Fruit fly (Drosophila melanogaster): Measurements from ENCODE around the gene CG7778.

Gene CG7778

DNA sequence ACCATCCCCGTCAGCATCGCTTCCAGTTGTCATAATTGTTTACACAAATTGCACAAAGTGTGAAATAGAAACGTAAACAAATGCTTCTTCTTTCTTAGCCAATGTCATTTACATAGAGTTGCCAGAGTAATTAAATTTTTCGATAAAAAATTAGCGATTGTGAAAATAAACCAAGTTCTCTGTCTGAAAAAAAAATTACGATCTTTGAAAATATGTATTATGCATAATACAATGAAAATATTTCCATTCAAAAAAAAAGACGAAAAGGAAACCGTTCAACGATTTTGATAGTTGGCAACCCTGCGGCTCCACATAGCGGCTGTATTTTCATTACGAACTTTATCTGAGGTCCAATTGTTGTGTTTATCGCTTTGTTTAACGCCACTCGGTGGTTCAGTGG, 35.3 kb upstream of the CG7778 start, which contains the start of the genes CG7810 and CG7806 (continued):
- TF ChIP-seq CG12219 (GFP tag; optimal IDR thresholded peaks at IDR 0.05) (peak; percentile 80), CG33557 (GFP tag; optimal IDR thresholded peaks at IDR 0.05) (peak; percentile 84), odd (GFP tag; optimal IDR thresholded peaks at IDR 0.05) (no peak), CG15073 (GFP tag; optimal IDR thresholded peaks at IDR 0.05) (no peak), CG15696 (tag; optimal IDR thresholded peaks at IDR 0.05) (peak; percentile 74), CG12071 (GFP tag; optimal IDR thresholded peaks at IDR 0.05) (no peak), onecut (GFP tag; IDR thresholded peaks at IDR 0.05) (peak; percentile 81), CG3726 (GFP tag; IDR thresholded peaks at IDR 0.05) (peak; percentile 70; the same call in 2 of the 3 replicates), Six4 (GFP tag; optimal IDR thresholded peaks at IDR 0.05) (peak; percentile 82), Fer2 (tag; optimal IDR thresholded peaks at IDR 0.05) (peak; percentile 72), CG10431 (GFP tag; optimal IDR thresholded peaks at IDR 0.05) (peak; percentile 84), gfzf (GFP tag; optimal IDR thresholded peaks at IDR 0.05) (peak; percentile 39), YL-1 (GFP tag; optimal IDR thresholded peaks at IDR 0.05) (peak; percentile 91), CG6813 (GFP tag; optimal IDR thresholded peaks at IDR 0.05) (peak; percentile 84), lmd (GFP tag; IDR thresholded peaks at IDR 0.05) (peak; percentile 90), row (GFP tag; IDR thresholded peaks at IDR 0.05) (peak; percentile 97), slp2 (GFP tag; optimal IDR thresholded peaks at IDR 0.05) (peak; percentile 89), emc (GFP tag; optimal IDR thresholded peaks at IDR 0.05) (peak; percentile 73), dmrt99B (tag; optimal IDR thresholded peaks at IDR 0.05) (no peak), TFAM (GFP tag; optimal IDR thresholded peaks at IDR 0.05) (peak; percentile 35), vnd (GFP tag; IDR thresholded peaks at IDR 0.05; ENCODE audit: partially characterized antibody) (0 out of 3 replicates have a peak, but pooled peaks have one; percentile 17), Kr (GFP tag; optimal IDR thresholded peaks at IDR 0.05) (no peak), Dek (tag; optimal IDR thresholded peaks at IDR 0.05) (peak; percentile 86), lola (GFP tag; optimal IDR thresholded peaks at IDR 0.05) (peak in 1 of 3 experiments; percentile 85), Hr3 (GFP tag; optimal IDR thresholded peaks at IDR 0.05) (peak; percentile 87), stc (GFP tag; IDR thresholded peaks at IDR 0.05) (peak; percentile 92), CG15479 (GFP tag; optimal IDR thresholded peaks at IDR 0.05) (peak; percentile 79), CG11093 (GFP tag; IDR thresholded peaks at IDR 0.05) (peak; percentile 67; the same call in 2 of the 3 replicates), CG14860 (GFP tag; IDR thresholded peaks at IDR 0.05; ENCODE audit: partially characterized antibody) (no peak), tup (GFP tag; optimal IDR thresholded peaks at IDR 0.05) (peak; percentile 42)

DNA sequence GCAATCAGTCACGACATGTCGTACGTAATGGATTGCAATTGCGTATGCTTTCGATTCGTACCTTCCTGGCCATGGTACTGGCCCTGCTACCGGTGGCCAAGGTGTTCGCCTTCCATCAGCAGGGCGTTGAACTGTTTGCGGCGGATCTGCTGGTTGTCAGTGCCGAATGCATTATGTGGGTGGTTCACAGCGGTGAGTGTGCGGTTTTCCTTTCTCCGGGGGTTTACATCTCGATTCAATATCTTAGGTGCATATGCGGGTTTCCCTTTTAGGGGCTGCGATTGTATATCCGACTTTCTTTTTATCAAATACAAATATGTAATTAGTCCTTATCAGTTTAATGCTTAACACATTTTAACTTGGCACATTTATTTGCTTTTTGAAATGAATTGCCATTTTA, 34.7 kb upstream of the CG7778 start:
- TF ChIP-seq lov (optimal IDR thresholded peaks at IDR 0.05) (no peak), lov (GFP tag; IDR thresholded peaks at IDR 0.05) (0 out of 3 replicates have a peak, but pooled peaks have one; percentile 21), CG7963 (GFP tag; IDR thresholded peaks at IDR 0.05; ENCODE audit: partially characterized antibody) (0 out of 3 replicates have a peak, but pooled peaks have one; percentile 17), CG6272 (GFP tag; IDR thresholded peaks at IDR 0.05) (0 out of 2 replicates have a peak, but pooled peaks have one; percentile 7), gcm (GFP tag; optimal IDR thresholded peaks at IDR 0.05) (peak; percentile 79), D19B (GFP tag; optimal IDR thresholded peaks at IDR 0.05) (no peak)

DNA sequence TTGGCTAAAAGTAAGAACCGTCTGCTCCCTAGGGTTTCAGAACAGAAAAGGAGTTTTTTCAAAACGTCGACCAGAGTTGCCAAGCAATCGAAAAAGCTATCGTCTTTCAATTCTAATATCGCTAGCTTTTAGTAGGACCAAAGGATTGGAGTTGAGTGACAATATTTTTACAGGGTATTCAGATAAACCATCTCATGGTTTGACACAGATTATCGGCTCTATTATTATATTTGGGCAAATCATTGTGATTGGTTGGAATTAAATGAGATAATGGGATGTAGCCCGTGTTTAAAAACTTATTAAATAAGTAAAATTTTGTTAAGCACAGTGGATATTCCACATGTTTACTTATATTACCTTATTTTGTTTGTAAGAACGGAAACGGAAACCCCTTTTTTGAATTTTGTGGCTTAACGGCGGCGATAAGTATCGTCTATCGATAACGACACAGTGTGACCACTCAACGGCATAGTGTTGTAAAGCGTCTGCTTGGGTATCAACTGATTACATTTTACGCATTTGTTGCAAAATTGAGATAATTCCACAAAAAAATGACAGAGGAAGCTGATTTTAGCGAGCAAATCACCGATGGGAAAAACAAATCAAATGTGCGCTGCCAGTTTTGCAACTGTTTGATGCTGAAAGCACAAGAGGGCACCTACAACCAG, 26.4 kb upstream of the CG7778 start, which contains the start of the genes mtsh and strat:
Gene mtsh (minus strand): TSS at position 51 of the 668 bp plus-strand sequence.
Gene strat (plus strand): TSS at position 471 of the 668 bp plus-strand sequence.
- TF ChIP-seq CG13296 (GFP tag; optimal IDR thresholded peaks at IDR 0.05): peak; percentile 81
- TF ChIP-seq CG33213 (GFP tag; optimal IDR thresholded peaks at IDR 0.05): peak; percentile 73
- peak; percentile 51 for TF ChIP-seq p53 (GFP tag; optimal IDR thresholded peaks at IDR 0.05)
- TF ChIP-seq sob (GFP tag; IDR thresholded peaks at IDR 0.05): peak; percentile 76
- TF ChIP-seq CG13123 (GFP tag; optimal IDR thresholded peaks at IDR 0.05): no peak
- peak; percentile 60 for TF ChIP-seq CG18262 (tag; optimal IDR thresholded peaks at IDR 0.05)
- peak; percentile 19 for TF ChIP-seq repo (GFP tag; optimal IDR thresholded peaks at IDR 0.05)
- TF ChIP-seq Hmr (GFP tag; optimal IDR thresholded peaks at IDR 0.05): peak; percentile 78
- 0 out of 2 replicates have a peak, but pooled peaks have one; percentile 14 for TF ChIP-seq dati (GFP tag; IDR thresholded peaks at IDR 0.05)
- TF ChIP-seq slp2 (GFP tag; optimal IDR thresholded peaks at IDR 0.05): peak; percentile 21
- peak; percentile 56 for TF ChIP-seq CG12391 (tag; optimal IDR thresholded peaks at IDR 0.05)
- peak; percentile 13 for TF ChIP-seq cato (GFP tag; optimal IDR thresholded peaks at IDR 0.05; ENCODE audit: borderline replicate concordance)
- no peak for TF ChIP-seq Atf3 (GFP tag; optimal IDR thresholded peaks at IDR 0.05)

All from whole organism, embryonic.